Fruit fly (Drosophila melanogaster) whole organism: ENCODE results near the gene dao.

ENCODE experiments used
- CG8478 ChIP-seq: fragments of >200 bp; optimal IDR thresholded peaks from 2 replicates; lab custom pipeline; 2018; ENCODE audit warnings: inconsistent platforms
- Dll ChIP-seq: fragments of >200 bp; optimal IDR thresholded peaks from 2 replicates; lab custom pipeline; 2017
- pan ChIP-seq: fragments of >200 bp; optimal IDR thresholded peaks from 2 replicates; lab custom pipeline; 2017
- psq ChIP-seq: fragments of >200 bp; optimal IDR thresholded peaks from 2 replicates; lab custom pipeline; 2017

dm6 chr2L:15271757-15272589 lies 23.3 kb downstream of the dao start, which contains the start of gene Cul3:
- no peak for TF ChIP-seq pan (lab: Kevin White, UChicago)
- TF ChIP-seq Dll, result no peak
- no peak for TF ChIP-seq psq
- TF ChIP-seq CG8478 (lab: Kevin White, UChicago), result no peak
